Worm (Caenorhabditis elegans) whole organism, L3 larva: ENCODE data around the gene cpr-3.

Source experiments
- elt-3 ChIP-seq, 3 experiments: fragments of 150-350 bp in 1 of 3; sonication (generic microtip) in 2 of 3; optimal IDR thresholded peaks; 2 replicates in 2 of 3; 4 replicates in 1 of 3; lab custom pipeline; 2014 to 2017; ENCODE audit warnings: missing biosample characterization in 3 of 3, missing genetic modification characterization in 3 of 3
- nfya-1 ChIP-seq: sonication (generic microtip); optimal IDR thresholded peaks from 2 replicates; lab custom pipeline; 2017; ENCODE audit warnings: missing genetic modification characterization, mild to moderate bottlenecking, missing compliant biosample characterization, antibody characterized with exemption, moderate library complexity; ENCODE audit not compliant: insufficient read depth
- tbx-2 ChIP-seq: sonication (generic microtip); optimal IDR thresholded peaks from 2 replicates; lab custom pipeline; 2016; ENCODE audit warnings: mild to moderate bottlenecking, missing genetic modification characterization, missing compliant biosample characterization
- unc-39 ChIP-seq: sonication (generic microtip); optimal IDR thresholded peaks from 4 replicates; lab custom pipeline; 2017; ENCODE audit warnings: missing biosample characterization, missing genetic modification characterization

DNA sequence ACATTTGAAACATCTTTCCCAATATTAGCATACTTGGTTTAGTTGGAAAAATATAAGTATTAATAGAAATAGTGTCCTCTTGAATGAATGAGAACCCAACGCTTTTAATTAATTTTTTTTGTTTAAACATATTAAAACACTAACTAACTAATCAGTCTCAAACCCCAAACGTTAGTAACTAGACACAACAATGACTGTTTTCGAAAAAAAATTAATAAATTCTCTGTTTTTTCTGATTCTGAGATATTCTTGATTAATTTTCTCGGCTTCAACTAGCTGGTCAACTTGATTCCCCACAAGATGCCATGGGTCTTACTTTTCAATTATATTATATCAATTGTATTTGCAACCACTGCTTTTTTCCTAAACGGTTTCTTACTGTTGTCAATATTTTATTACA lies 46.4 kb downstream of the cpr-3 start, which contains the start of gene srbc-76:
- TF ChIP-seq elt-3 (tag; optimal IDR thresholded peaks at IDR 0.05; lab: Kevin White, UChicago) (no peak), nfya-1 (tag; lab: Kevin White, UChicago) (no peak), unc-39 (tag; lab: Kevin White, UChicago) (no peak), tbx-2 (tag; lab: Kevin White, UChicago) (no peak)
